1 fruit fly cellular context compared by ENCODE assay signal in the genomic region with DNA sequence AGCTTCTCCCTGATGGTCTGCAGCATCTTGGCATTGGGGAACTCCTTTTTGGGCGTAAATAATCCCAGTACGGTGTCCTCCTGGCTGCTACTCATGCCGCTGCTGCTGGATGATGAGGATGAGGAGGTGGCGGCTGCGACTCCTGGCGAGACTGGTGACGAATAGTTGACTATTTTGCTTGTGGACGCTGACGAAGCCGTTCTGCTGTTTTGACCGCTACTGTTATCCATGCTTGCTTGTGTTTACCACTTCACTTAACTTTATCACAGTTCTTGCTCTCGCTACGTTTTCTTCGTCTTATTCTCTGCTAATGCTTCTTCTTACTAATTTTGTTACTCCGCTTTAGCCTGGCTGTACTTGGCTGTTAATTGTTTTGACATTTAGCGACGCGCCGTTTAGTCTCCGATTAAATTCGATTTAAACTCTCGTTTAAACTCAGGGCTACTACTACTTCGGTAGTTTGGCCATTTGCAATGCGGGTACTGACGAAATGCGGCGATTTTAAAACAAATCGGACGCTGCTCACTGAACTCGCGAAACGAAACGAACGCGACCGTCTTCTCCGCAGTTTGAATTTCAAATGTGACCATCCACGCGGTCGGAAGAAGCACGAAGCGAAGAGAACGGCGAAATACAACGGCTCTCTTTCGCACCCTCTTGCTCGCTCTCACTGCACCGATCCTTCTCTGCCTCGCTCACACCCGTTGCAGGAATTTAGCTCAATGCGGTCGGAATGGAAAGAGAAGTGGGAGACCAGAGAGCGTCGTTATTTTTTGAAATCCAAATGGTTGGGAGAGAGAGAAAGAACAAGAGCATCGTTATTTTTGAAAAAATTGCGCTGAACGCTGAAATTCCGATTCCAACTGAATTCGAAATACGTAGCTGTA.
TF ChIP-seq lines count a peak whose summit lies in the region.

TSS of gene trbl (minus strand) at position 584 of the 887 bp plus-strand sequence.

TF ChIP-seq in whole organism, embryonic, 481 proteins besides CTCF, POLR2A, EP300 and RAD21 (continued from another document and continues in another):
- TF ChIP-seq Nf-YC (tag; optimal IDR thresholded peaks at IDR 0.05; lab: Kevin White, UChicago) = peak; percentile 59
- peak; percentile 38 for TF ChIP-seq cg (GFP tag; optimal IDR thresholded peaks at IDR 0.05; lab: Kevin White, UChicago)
- TF ChIP-seq nerfin-2 (GFP tag; IDR thresholded peaks at IDR 0.05; lab: Robert Waterston, UW; ENCODE audit: partially characterized antibody) = peak; percentile 75; the same call in 1 of the 2 replicates
- no peak for TF ChIP-seq CG17359 (tag; optimal IDR thresholded peaks at IDR 0.05; lab: Kevin White, UChicago)
- TF ChIP-seq D (optimal IDR thresholded peaks at IDR 0.05; lab: Kevin White, UChicago) = peak; percentile 22
- no peak for TF ChIP-seq D (GFP tag; optimal IDR thresholded peaks at IDR 0.05; lab: Kevin White, UChicago)
- TF ChIP-seq Chrac-16 (GFP tag; optimal IDR thresholded peaks at IDR 0.05; lab: Kevin White, UChicago) = no peak
- no peak for TF ChIP-seq sqz (GFP tag; optimal IDR thresholded peaks at IDR 0.05; lab: Kevin White, UChicago)
- no peak for TF ChIP-seq ash1 (GFP tag; optimal IDR thresholded peaks at IDR 0.05; lab: Kevin White, UChicago)
- no peak for TF ChIP-seq fd3F (GFP tag; optimal IDR thresholded peaks at IDR 0.05; lab: Kevin White, UChicago)
- no peak for TF ChIP-seq Asciz (GFP tag; optimal IDR thresholded peaks at IDR 0.05; lab: Kevin White, UChicago)
- TF ChIP-seq seq (GFP tag; IDR thresholded peaks at IDR 0.05; lab: Robert Waterston, UW) = peak; percentile 69; the same call in 1 of the 2 replicates
- peak; percentile 68 for TF ChIP-seq CG15514 (GFP tag; optimal IDR thresholded peaks at IDR 0.05; lab: Kevin White, UChicago)
- TF ChIP-seq CG7839 (tag; optimal IDR thresholded peaks at IDR 0.05; lab: Kevin White, UChicago) = peak; percentile 25
- TF ChIP-seq CG34376 (GFP tag; optimal IDR thresholded peaks at IDR 0.05; lab: Kevin White, UChicago) = peak; percentile 68
- TF ChIP-seq CG18011 (GFP tag; optimal IDR thresholded peaks at IDR 0.05; lab: Kevin White, UChicago) = peak; percentile 20
- TF ChIP-seq CG14441 (GFP tag; IDR thresholded peaks at IDR 0.05; lab: Robert Waterston, UW) = no peak
- peak; percentile 8 for TF ChIP-seq CG7556 (GFP tag; optimal IDR thresholded peaks at IDR 0.05; lab: Kevin White, UChicago)
- peak; percentile 97 to 98 for TF ChIP-seq Trl (optimal IDR thresholded peaks at IDR 0.05; lab: Kevin White, UChicago)
- TF ChIP-seq Trl (GFP tag; optimal IDR thresholded peaks at IDR 0.05; lab: Kevin White, UChicago) = peak; percentile 80
- TF ChIP-seq h (optimal IDR thresholded peaks at IDR 0.05; lab: Kevin White, UChicago) = no peak
- TF ChIP-seq hb (GFP tag; IDR thresholded peaks at IDR 0.05; lab: Robert Waterston, UW; ENCODE audit: partially characterized antibody) = no peak
- TF ChIP-seq CG4424 (GFP tag; optimal IDR thresholded peaks at IDR 0.05; lab: Kevin White, UChicago) = peak; percentile 18
- TF ChIP-seq Dek (tag; optimal IDR thresholded peaks at IDR 0.05; lab: Kevin White, UChicago) = no peak
- peak; percentile 99 for TF ChIP-seq CG3163 (GFP tag; optimal IDR thresholded peaks at IDR 0.05; lab: Kevin White, UChicago)
- TF ChIP-seq Fer1 (GFP tag; optimal IDR thresholded peaks at IDR 0.05; lab: Kevin White, UChicago) = peak; percentile 74
- TF ChIP-seq CG15269 (tag; optimal IDR thresholded peaks at IDR 0.05; lab: Kevin White, UChicago) = peak; percentile 27
- no peak for TF ChIP-seq CG15696 (tag; optimal IDR thresholded peaks at IDR 0.05; lab: Kevin White, UChicago)
- TF ChIP-seq peb (GFP tag; IDR thresholded peaks at IDR 0.05; lab: Robert Waterston, UW) = no peak
- TF ChIP-seq Oli (tag; optimal IDR thresholded peaks at IDR 0.05; lab: Kevin White, UChicago) = no peak
- no peak for TF ChIP-seq Rfx (GFP tag; IDR thresholded peaks at IDR 0.05; lab: Robert Waterston, UW)
- TF ChIP-seq CG14667 (GFP tag; IDR thresholded peaks at IDR 0.05; lab: Robert Waterston, UW) = no peak
- TF ChIP-seq CG16779 (GFP tag; IDR thresholded peaks at IDR 0.05; lab: Robert Waterston, UW) = no peak
- peak; percentile 6 for TF ChIP-seq scrt (GFP tag; optimal IDR thresholded peaks at IDR 0.05; lab: Kevin White, UChicago)
- TF ChIP-seq CG10431 (GFP tag; optimal IDR thresholded peaks at IDR 0.05; lab: Kevin White, UChicago) = peak; percentile 56
- TF ChIP-seq fru (optimal IDR thresholded peaks at IDR 0.05; lab: Kevin White, UChicago) = no peak
- no peak for TF ChIP-seq sob (GFP tag; IDR thresholded peaks at IDR 0.05; lab: Robert Waterston, UW)
- TF ChIP-seq zfh2 (GFP tag; optimal IDR thresholded peaks at IDR 0.05; lab: Kevin White, UChicago) = no peak
- TF ChIP-seq Nf-YA (GFP tag; IDR thresholded peaks at IDR 0.05; lab: Robert Waterston, UW) = no peak
- TF ChIP-seq HLH3B (GFP tag; IDR thresholded peaks at IDR 0.05; lab: Robert Waterston, UW) = no peak
- TF ChIP-seq CG34224 (GFP tag; IDR thresholded peaks at IDR 0.05; lab: Robert Waterston, UW; ENCODE audit: partially characterized antibody) = peak; percentile 78
- TF ChIP-seq CG8281 (tag; optimal IDR thresholded peaks at IDR 0.05; lab: Kevin White, UChicago) = no peak
- no peak for TF ChIP-seq da (GFP tag; optimal IDR thresholded peaks at IDR 0.05; lab: Kevin White, UChicago)
- TF ChIP-seq rib (GFP tag; IDR thresholded peaks at IDR 0.05; lab: Robert Waterston, UW) = peak; percentile 59; the same call in 1 of the 2 replicates
- no peak for TF ChIP-seq Ptx1 (GFP tag; IDR thresholded peaks at IDR 0.05; lab: Robert Waterston, UW)
- no peak for TF ChIP-seq Antp (GFP tag; optimal IDR thresholded peaks at IDR 0.05; lab: Kevin White, UChicago)
- peak; percentile 49 for TF ChIP-seq ara (GFP tag; IDR thresholded peaks at IDR 0.05; lab: Robert Waterston, UW)
- TF ChIP-seq Adf1 (GFP tag; IDR thresholded peaks at IDR 0.05; lab: Robert Waterston, UW) = no peak; the same call in 1 of the 2 replicates
- no peak for TF ChIP-seq tx (GFP tag; optimal IDR thresholded peaks at IDR 0.05; lab: Kevin White, UChicago)
- TF ChIP-seq fd64A (GFP tag; optimal IDR thresholded peaks at IDR 0.05; lab: Kevin White, UChicago) = no peak
- TF ChIP-seq p53 (GFP tag; optimal IDR thresholded peaks at IDR 0.05; lab: Kevin White, UChicago) = no peak
- no peak for TF ChIP-seq slp2 (GFP tag; optimal IDR thresholded peaks at IDR 0.05; lab: Kevin White, UChicago)
- TF ChIP-seq CG12236 (GFP tag; optimal IDR thresholded peaks at IDR 0.05; lab: Kevin White, UChicago) = no peak
- TF ChIP-seq salm (tag; optimal IDR thresholded peaks at IDR 0.05; lab: Kevin White, UChicago) = peak; percentile 57
- TF ChIP-seq Hsf (GFP tag; optimal IDR thresholded peaks at IDR 0.05; lab: Kevin White, UChicago) = no peak
- no peak for TF ChIP-seq otp (GFP tag; IDR thresholded peaks at IDR 0.05; lab: Robert Waterston, UW)
- TF ChIP-seq CG10543 (GFP tag; optimal IDR thresholded peaks at IDR 0.05; lab: Kevin White, UChicago) = peak; percentile 81
- no peak for TF ChIP-seq btn (GFP tag; optimal IDR thresholded peaks at IDR 0.05; lab: Kevin White, UChicago)
- no peak for TF ChIP-seq gsb (GFP tag; IDR thresholded peaks at IDR 0.05; lab: Robert Waterston, UW)
- TF ChIP-seq CG4730 (GFP tag; IDR thresholded peaks at IDR 0.05; lab: Robert Waterston, UW) = no peak
- TF ChIP-seq nau (GFP tag; optimal IDR thresholded peaks at IDR 0.05; lab: Kevin White, UChicago) = peak; percentile 68
- no peak for TF ChIP-seq CG2120 (GFP tag; optimal IDR thresholded peaks at IDR 0.05; lab: Kevin White, UChicago)
- TF ChIP-seq hbn (GFP tag; IDR thresholded peaks at IDR 0.05; lab: Robert Waterston, UW; ENCODE audit: partially characterized antibody) = peak; percentile 50
- peak; percentile 58 for TF ChIP-seq HmgD (GFP tag; optimal IDR thresholded peaks at IDR 0.05; lab: Kevin White, UChicago)
- TF ChIP-seq ftz-f1 (GFP tag; optimal IDR thresholded peaks at IDR 0.05; lab: Kevin White, UChicago) = peak; percentile 74
- TF ChIP-seq klu (GFP tag; IDR thresholded peaks at IDR 0.05; lab: Robert Waterston, UW) = no peak
- peak; percentile 49 for TF ChIP-seq CrebB (tag; optimal IDR thresholded peaks at IDR 0.05; lab: Kevin White, UChicago)
- TF ChIP-seq cas (GFP tag; IDR thresholded peaks at IDR 0.05; lab: Robert Waterston, UW) = no peak
- peak; percentile 35 for TF ChIP-seq grau (tag; optimal IDR thresholded peaks at IDR 0.05; lab: Kevin White, UChicago)
- no peak for TF ChIP-seq CG16863 (GFP tag; optimal IDR thresholded peaks at IDR 0.05; lab: Kevin White, UChicago)
- no peak for TF ChIP-seq ATbp (GFP tag; optimal IDR thresholded peaks at IDR 0.05; lab: Kevin White, UChicago)
- no peak for TF ChIP-seq pan (optimal IDR thresholded peaks at IDR 0.05; lab: Kevin White, UChicago)
- no peak for TF ChIP-seq pan (GFP tag; optimal IDR thresholded peaks at IDR 0.05 in 1 of 2, IDR thresholded peaks at IDR 0.05 in 1 of 2)
- no peak for TF ChIP-seq CG6254 (GFP tag; optimal IDR thresholded peaks at IDR 0.05; lab: Kevin White, UChicago)
- peak; percentile 22 for TF ChIP-seq Vsx1 (GFP tag; optimal IDR thresholded peaks at IDR 0.05; lab: Kevin White, UChicago)
- TF ChIP-seq zfh1 (GFP tag; IDR thresholded peaks at IDR 0.05; lab: Robert Waterston, UW) = no peak
- peak in 1 of 2 experiments; percentile 35 for TF ChIP-seq chif (GFP tag; optimal IDR thresholded peaks at IDR 0.05; lab: Kevin White, UChicago)
- TF ChIP-seq toy (GFP tag; IDR thresholded peaks at IDR 0.05; lab: Robert Waterston, UW) = no peak
- no peak for TF ChIP-seq CG12942 (GFP tag; optimal IDR thresholded peaks at IDR 0.05; lab: Kevin White, UChicago)
- no peak for TF ChIP-seq CG6813 (GFP tag; optimal IDR thresholded peaks at IDR 0.05; lab: Kevin White, UChicago)
- TF ChIP-seq CG2889 (GFP tag; IDR thresholded peaks at IDR 0.05; lab: Robert Waterston, UW) = no peak
- peak; percentile 24 for TF ChIP-seq CG3407 (GFP tag; optimal IDR thresholded peaks at IDR 0.05; lab: Kevin White, UChicago)
- TF ChIP-seq az2 (GFP tag; optimal IDR thresholded peaks at IDR 0.05; lab: Kevin White, UChicago) = no peak
- peak; percentile 4 for TF ChIP-seq CG3995 (GFP tag; optimal IDR thresholded peaks at IDR 0.05; lab: Kevin White, UChicago)
- TF ChIP-seq gfzf (GFP tag; optimal IDR thresholded peaks at IDR 0.05; lab: Kevin White, UChicago) = peak; percentile 59
- TF ChIP-seq tna (GFP tag; IDR thresholded peaks at IDR 0.05; lab: Robert Waterston, UW; ENCODE audit: partially characterized antibody) = no peak; the same call in 1 of the 2 replicates
- no peak for TF ChIP-seq CG9932 (GFP tag; IDR thresholded peaks at IDR 0.05; lab: Robert Waterston, UW)
- TF ChIP-seq CG8765 (GFP tag; IDR thresholded peaks at IDR 0.05; lab: Robert Waterston, UW) = no peak
- peak; percentile 20; the same call in 1 of the 2 replicates for TF ChIP-seq CG31441 (GFP tag; IDR thresholded peaks at IDR 0.05; lab: Robert Waterston, UW)
- peak; percentile 47 for TF ChIP-seq oc (tag; optimal IDR thresholded peaks at IDR 0.05; lab: Kevin White, UChicago)
- peak; percentile 18 for TF ChIP-seq tap (tag; optimal IDR thresholded peaks at IDR 0.05; lab: Kevin White, UChicago)
- TF ChIP-seq CG3838 (GFP tag; optimal IDR thresholded peaks at IDR 0.05; lab: Kevin White, UChicago) = no peak
- TF ChIP-seq gro (GFP tag; optimal IDR thresholded peaks at IDR 0.05; lab: Kevin White, UChicago) = no peak
- TF ChIP-seq wdn (GFP tag; IDR thresholded peaks at IDR 0.05; lab: Robert Waterston, UW) = no peak
- TF ChIP-seq Hr39 (optimal IDR thresholded peaks at IDR 0.05; lab: Kevin White, UChicago) = no peak
- TF ChIP-seq CG4617 (GFP tag; optimal IDR thresholded peaks at IDR 0.05; lab: Kevin White, UChicago; ENCODE audit: borderline replicate concordance) = no peak
- TF ChIP-seq abd-A (tag; optimal IDR thresholded peaks at IDR 0.05; lab: Kevin White, UChicago) = peak; percentile 2
- no peak for TF ChIP-seq NFAT (GFP tag; IDR thresholded peaks at IDR 0.05; lab: Robert Waterston, UW)
- no peak for TF ChIP-seq aop (GFP tag; IDR thresholded peaks at IDR 0.05; lab: Robert Waterston, UW)
- TF ChIP-seq ro (GFP tag; IDR thresholded peaks at IDR 0.05; lab: Robert Waterston, UW) = no peak
- TF ChIP-seq ems (GFP tag; optimal IDR thresholded peaks at IDR 0.05; lab: Kevin White, UChicago) = no peak
- peak; percentile 19 for TF ChIP-seq Meics (GFP tag; optimal IDR thresholded peaks at IDR 0.05; lab: Kevin White, UChicago)
- TF ChIP-seq CG2199 (GFP tag; IDR thresholded peaks at IDR 0.05; lab: Robert Waterston, UW) = peak; percentile 79; the same call in 1 of the 3 replicates
- peak; percentile 20 for TF ChIP-seq pzg (GFP tag; optimal IDR thresholded peaks at IDR 0.05; lab: Kevin White, UChicago)
- TF ChIP-seq lola (GFP tag; optimal IDR thresholded peaks at IDR 0.05; lab: Kevin White, UChicago) = no peak
- no peak for TF ChIP-seq jing (GFP tag; optimal IDR thresholded peaks at IDR 0.05; lab: Kevin White, UChicago)
- TF ChIP-seq CG3065 (GFP tag; optimal IDR thresholded peaks at IDR 0.05; lab: Kevin White, UChicago) = no peak
- TF ChIP-seq Awh (GFP tag; IDR thresholded peaks at IDR 0.05; lab: Robert Waterston, UW) = no peak
- TF ChIP-seq Hey (tag; optimal IDR thresholded peaks at IDR 0.05; lab: Kevin White, UChicago) = no peak
- no peak for TF ChIP-seq Mad (GFP tag; optimal IDR thresholded peaks at IDR 0.05; lab: Kevin White, UChicago)
- no peak for TF ChIP-seq ham (GFP tag; IDR thresholded peaks at IDR 0.05; lab: Robert Waterston, UW)
- TF ChIP-seq CG42726 (GFP tag; IDR thresholded peaks at IDR 0.05; lab: Robert Waterston, UW; ENCODE audit: partially characterized antibody) = no peak
- peak; percentile 27 for TF ChIP-seq PHDP (tag; optimal IDR thresholded peaks at IDR 0.05; lab: Kevin White, UChicago)
- TF ChIP-seq CG1602 (GFP tag; optimal IDR thresholded peaks at IDR 0.05; lab: Kevin White, UChicago) = no peak
- peak; percentile 43; the same call in 1 of the 3 replicates for TF ChIP-seq ci (GFP tag; IDR thresholded peaks at IDR 0.05; lab: Robert Waterston, UW)
- peak; percentile 12 for TF ChIP-seq CG11504 (tag; optimal IDR thresholded peaks at IDR 0.05; lab: Kevin White, UChicago)
- no peak for TF ChIP-seq Dad (GFP tag; optimal IDR thresholded peaks at IDR 0.05; lab: Kevin White, UChicago)
- peak; percentile 77 for TF ChIP-seq Bgb (GFP tag; IDR thresholded peaks at IDR 0.05; lab: Robert Waterston, UW; ENCODE audit: partially characterized antibody)
- TF ChIP-seq CG12769 (tag; optimal IDR thresholded peaks at IDR 0.05; lab: Kevin White, UChicago) = peak; percentile 40
- no peak for TF ChIP-seq sr (GFP tag; IDR thresholded peaks at IDR 0.05; lab: Robert Waterston, UW)
- TF ChIP-seq CG11723 (GFP tag; optimal IDR thresholded peaks at IDR 0.05; lab: Kevin White, UChicago) = peak; percentile 25
- TF ChIP-seq CG18476 (GFP tag; optimal IDR thresholded peaks at IDR 0.05; lab: Kevin White, UChicago) = no peak
- TF ChIP-seq CG17802 (tag; optimal IDR thresholded peaks at IDR 0.05; lab: Kevin White, UChicago) = no peak
- no peak for TF ChIP-seq Ets65A (GFP tag; lab: Kevin White, UChicago)
